Fruit fly (Drosophila melanogaster) whole organism, adult: ENCODE data around the gene CG32512.

ENCODE experiments used
- CG11617 ChIP-seq: fragments of 200-800 bp; sonication (Bioruptor generic); optimal IDR thresholded peaks from 2 replicates; lab custom pipeline; 2017; ENCODE audit warnings: mild to moderate bottlenecking, missing biosample characterization, missing genetic modification reagents, missing genetic modification characterization
- CG12768 ChIP-seq: fragments of 200-800 bp; sonication (Bioruptor generic); optimal IDR thresholded peaks from 2 replicates; lab custom pipeline; 2017; ENCODE audit warnings: missing biosample characterization, missing genetic modification characterization, mild to moderate bottlenecking, moderate library complexity, missing genetic modification reagents
- CG14711 ChIP-seq: fragments of 200-800 bp; sonication (Bioruptor generic); optimal IDR thresholded peaks from 2 replicates; lab custom pipeline; 2018; ENCODE audit warnings: missing biosample characterization, mild to moderate bottlenecking, missing genetic modification characterization, moderate library complexity
- CG1620 ChIP-seq: fragments of 200-800 bp; sonication (Bioruptor generic); optimal IDR thresholded peaks from 2 replicates; lab custom pipeline; 2016; ENCODE audit warnings: missing biosample characterization, missing genetic modification characterization
- CG33017 ChIP-seq: fragments of 200-800 bp; sonication (Bioruptor generic); optimal IDR thresholded peaks from 2 replicates; lab custom pipeline; 2018; ENCODE audit warnings: missing biosample characterization, mild to moderate bottlenecking, missing genetic modification characterization, moderate library complexity
- CG5204 ChIP-seq: fragments of 200-800 bp; sonication (Bioruptor generic); optimal IDR thresholded peaks from 2 replicates; lab custom pipeline; 2016; ENCODE audit warnings: missing biosample characterization, missing genetic modification characterization
- CG7045 ChIP-seq: fragments of 200-800 bp; sonication (Bioruptor generic); optimal IDR thresholded peaks from 2 replicates; lab custom pipeline; 2017; ENCODE audit warnings: missing biosample characterization, mild to moderate bottlenecking, missing genetic modification characterization
- CG7101 ChIP-seq: fragments of 200-800 bp; sonication (Bioruptor generic); optimal IDR thresholded peaks from 2 replicates; lab custom pipeline; 2018; ENCODE audit warnings: missing biosample characterization, mild to moderate bottlenecking, missing genetic modification characterization, moderate library complexity
- Clk ChIP-seq: fragments of 200-800 bp; sonication (Bioruptor generic); optimal IDR thresholded peaks from 2 replicates; lab custom pipeline; 2017; ENCODE audit warnings: missing biosample characterization, missing genetic modification characterization
- Crg-1 ChIP-seq: fragments of 200-800 bp; sonication (Bioruptor generic); optimal IDR thresholded peaks from 2 replicates; lab custom pipeline; 2016; ENCODE audit warnings: missing biosample characterization, missing genetic modification characterization
- Hr96 ChIP-seq: fragments of 200-800 bp; sonication (Bioruptor generic); optimal IDR thresholded peaks from 2 replicates; lab custom pipeline; 2016; ENCODE audit warnings: missing biosample characterization, missing genetic modification characterization
- Mnt ChIP-seq: fragments of 200-800 bp; sonication (Bioruptor generic); optimal IDR thresholded peaks from 2 replicates; lab custom pipeline; 2016; ENCODE audit warnings: missing biosample characterization, mild to moderate bottlenecking, missing genetic modification characterization
- bab1 ChIP-seq: fragments of 200-800 bp; sonication (Bioruptor generic); optimal IDR thresholded peaks from 3 replicates; lab custom pipeline; 2019; ENCODE audit warnings: missing biosample characterization, mild to moderate bottlenecking, missing genetic modification characterization, moderate library complexity
- cic ChIP-seq: fragments of 200-800 bp; sonication (Bioruptor generic); optimal IDR thresholded peaks from 2 replicates; lab custom pipeline; 2017; ENCODE audit warnings: missing biosample characterization, mild to moderate bottlenecking, missing genetic modification characterization, moderate library complexity
- cnc ChIP-seq, 2 experiments: fragments of >200 bp; optimal IDR thresholded peaks; 2 replicates each; lab custom pipeline; 2017
- kay ChIP-seq: fragments of 200-800 bp; sonication (Bioruptor generic); peaks from one replicate; lab custom pipeline; 2016; ENCODE audit warnings: missing biosample characterization, missing genetic modification characterization, borderline replicate concordance
- ovo ChIP-seq: fragments of 200-800 bp; sonication (Bioruptor generic); optimal IDR thresholded peaks from 2 replicates; lab custom pipeline; 2016; ENCODE audit warnings: missing biosample characterization, missing genetic modification characterization
- pad ChIP-seq: fragments of 200-800 bp; sonication (Bioruptor generic); optimal IDR thresholded peaks from 3 replicates; lab custom pipeline; 2017; ENCODE audit warnings: missing biosample characterization, missing genetic modification characterization, mild to moderate bottlenecking, moderate library complexity, missing genetic modification reagents
- tj ChIP-seq: fragments of 200-800 bp; sonication (Bioruptor generic); optimal IDR thresholded peaks from 3 replicates; lab custom pipeline; 2017; ENCODE audit warnings: missing biosample characterization, mild to moderate bottlenecking, missing genetic modification characterization, moderate library complexity
- toe ChIP-seq: fragments of 200-800 bp; sonication (Bioruptor generic); optimal IDR thresholded peaks from 2 replicates; lab custom pipeline; 2016; ENCODE audit warnings: missing biosample characterization, missing genetic modification characterization

The CG32512 gene

DNA sequence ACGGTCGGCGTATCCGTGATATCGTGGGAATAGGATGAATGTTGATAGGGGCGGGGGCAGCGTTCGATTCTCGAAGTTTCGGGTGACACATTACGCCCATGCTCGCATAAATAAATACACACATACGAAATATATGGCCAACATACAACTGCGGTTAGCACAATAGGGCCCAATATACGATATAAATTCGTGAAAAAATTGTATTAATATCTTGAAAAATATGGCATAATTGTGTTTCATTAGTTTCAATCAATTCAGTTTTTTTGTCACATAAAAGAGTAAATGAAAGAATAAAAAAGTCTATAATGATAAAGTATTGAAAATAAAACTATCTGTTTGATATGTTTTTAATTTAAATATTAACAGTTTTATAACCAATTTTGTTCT is 31.4 kb downstream of the CG32512 start:
- TF ChIP-seq CG14711 (tag; lab: Kevin White, UChicago), result no peak
- no peak for TF ChIP-seq CG7101 (tag; lab: Kevin White, UChicago)
- TF ChIP-seq Hr96 (GFP tag; lab: Kevin White, UChicago), result no peak
- peak; percentile 33 for TF ChIP-seq tj (GFP tag; lab: Kevin White, UChicago)
- no peak for TF ChIP-seq pad (GFP tag; lab: Kevin White, UChicago)
- TF ChIP-seq CG12768 (GFP tag; lab: Kevin White, UChicago), result no peak
- no peak for TF ChIP-seq bab1

DNA sequence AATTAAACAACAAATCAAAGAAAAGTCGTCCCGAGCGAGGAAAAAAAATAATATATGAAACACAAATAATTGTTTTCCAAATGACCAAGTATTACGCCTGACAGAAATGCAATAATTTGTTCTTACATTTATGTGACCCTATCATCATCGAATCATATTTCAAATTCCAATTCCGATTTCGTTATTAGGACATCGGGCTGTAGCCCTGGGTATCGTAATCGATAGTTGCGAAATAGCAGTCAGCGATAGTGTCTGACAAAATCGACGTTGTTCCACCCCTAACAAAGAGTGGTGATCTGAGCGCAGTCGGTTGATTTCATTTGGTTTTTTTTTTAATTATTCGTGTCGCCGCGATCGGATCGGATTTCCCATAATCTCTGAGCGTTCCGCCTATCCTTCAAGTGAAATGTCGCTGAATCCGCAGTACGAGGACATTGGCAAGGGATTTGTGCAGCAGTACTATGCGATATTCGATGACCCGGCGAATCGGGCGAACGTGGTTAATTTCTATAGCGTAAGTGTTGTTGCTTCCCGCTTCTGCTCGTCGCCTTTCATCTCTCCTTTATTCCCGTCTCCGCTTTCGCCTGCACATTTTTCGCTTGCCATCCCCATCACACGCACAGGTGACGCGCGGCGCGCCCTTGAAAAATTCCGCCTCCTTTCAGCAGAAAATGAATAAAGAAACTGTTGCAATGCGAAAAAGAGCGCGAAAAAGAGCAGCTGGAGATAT is 32.0 kb downstream of the CG32512 start, which contains the start of gene Ntf-2:
TSS of gene Ntf-2 (plus strand) at position 262 of the 730 bp plus-strand sequence.
- TF ChIP-seq Crg-1 (GFP tag; lab: Kevin White, UChicago), result no peak
- TF ChIP-seq CG7101 (tag; lab: Kevin White, UChicago), result peak; percentile 34
- peak; percentile 43 for TF ChIP-seq Mnt (GFP tag; lab: Kevin White, UChicago)
- TF ChIP-seq toe, result peak; percentile 39
- peak; percentile 65 for TF ChIP-seq CG1620
- no peak for TF ChIP-seq Hr96 (GFP tag; lab: Kevin White, UChicago)
- TF ChIP-seq tj (GFP tag; lab: Kevin White, UChicago), result peak; percentile 71

DNA sequence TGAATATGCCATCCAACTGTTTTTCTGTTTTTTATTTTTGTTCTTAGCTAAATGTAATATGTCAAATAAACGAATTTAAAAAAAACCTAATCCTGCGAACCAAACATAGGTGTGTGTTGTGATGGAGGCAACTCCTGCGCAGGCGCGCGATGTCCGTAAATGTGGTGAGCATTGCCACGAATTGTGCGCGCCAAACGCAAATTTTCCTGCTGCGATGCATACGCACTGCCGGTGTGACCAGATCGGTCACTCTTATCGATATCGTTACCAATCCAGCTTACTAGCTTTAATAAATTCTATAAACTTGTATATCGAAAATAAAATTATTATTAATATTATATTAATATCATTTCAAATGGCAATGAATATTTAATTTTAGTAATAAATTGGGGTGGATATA is 32.7 kb downstream of the CG32512 start:
- TF ChIP-seq bab1, result no peak
- no peak for TF ChIP-seq CG1620
- TF ChIP-seq CG7101 (tag; lab: Kevin White, UChicago), result no peak
- no peak for TF ChIP-seq CG7045
- TF ChIP-seq cic (GFP tag; lab: Kevin White, UChicago), result no peak
- TF ChIP-seq Hr96 (GFP tag; lab: Kevin White, UChicago), result no peak
- no peak for TF ChIP-seq CG14711 (tag; lab: Kevin White, UChicago)
- no peak for TF ChIP-seq CG33017
- no peak for TF ChIP-seq kay (GFP tag; lab: Kevin White, UChicago)
- no peak for TF ChIP-seq Crg-1 (GFP tag; lab: Kevin White, UChicago)
- TF ChIP-seq tj (GFP tag; lab: Kevin White, UChicago), result no peak
- TF ChIP-seq CG11617 (GFP tag; lab: Kevin White, UChicago), result no peak
- TF ChIP-seq toe, result no peak
- no peak for TF ChIP-seq ovo (GFP tag; lab: Kevin White, UChicago)
- TF ChIP-seq cnc (optimal IDR thresholded peaks at IDR 0.05; lab: Kevin White, UChicago), result no peak
- no peak for TF ChIP-seq CG12768 (GFP tag; lab: Kevin White, UChicago)
- no peak for TF ChIP-seq Mnt (GFP tag; lab: Kevin White, UChicago)
- no peak for TF ChIP-seq Clk

DNA sequence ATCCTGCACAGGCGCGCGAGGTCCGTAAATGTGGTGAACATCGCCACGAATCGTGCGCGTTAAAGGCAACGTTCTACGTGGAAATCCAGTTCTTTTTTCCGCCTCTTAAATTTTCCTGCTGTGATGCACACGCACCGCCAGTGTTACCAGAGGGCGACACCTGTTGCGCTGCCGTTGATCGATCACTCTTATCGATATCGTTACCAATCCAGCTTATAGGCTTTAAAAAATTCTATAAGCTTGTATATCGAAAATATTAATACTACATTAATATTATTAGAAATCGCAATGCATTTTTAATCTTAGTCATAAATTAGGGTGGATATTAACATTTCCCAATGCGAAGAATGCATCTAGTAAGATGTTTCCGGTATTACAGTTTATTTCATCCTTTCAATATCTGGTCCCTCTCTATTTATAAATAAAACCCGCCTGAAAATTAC is 35.5 kb downstream of the CG32512 start, which contains the start of gene CG1529:
TSS of gene CG1529 (minus strand) at position 132 of the 443 bp plus-strand sequence.
- TF ChIP-seq CG11617 (GFP tag; lab: Kevin White, UChicago) (no peak), Mnt (GFP tag; lab: Kevin White, UChicago) (peak; percentile 7), bab1 (peak; percentile 16), CG14711 (tag; lab: Kevin White, UChicago) (no peak), CG7101 (tag; lab: Kevin White, UChicago) (peak; percentile 17), CG7045 (no peak), kay (GFP tag; lab: Kevin White, UChicago) (no peak)

DNA sequence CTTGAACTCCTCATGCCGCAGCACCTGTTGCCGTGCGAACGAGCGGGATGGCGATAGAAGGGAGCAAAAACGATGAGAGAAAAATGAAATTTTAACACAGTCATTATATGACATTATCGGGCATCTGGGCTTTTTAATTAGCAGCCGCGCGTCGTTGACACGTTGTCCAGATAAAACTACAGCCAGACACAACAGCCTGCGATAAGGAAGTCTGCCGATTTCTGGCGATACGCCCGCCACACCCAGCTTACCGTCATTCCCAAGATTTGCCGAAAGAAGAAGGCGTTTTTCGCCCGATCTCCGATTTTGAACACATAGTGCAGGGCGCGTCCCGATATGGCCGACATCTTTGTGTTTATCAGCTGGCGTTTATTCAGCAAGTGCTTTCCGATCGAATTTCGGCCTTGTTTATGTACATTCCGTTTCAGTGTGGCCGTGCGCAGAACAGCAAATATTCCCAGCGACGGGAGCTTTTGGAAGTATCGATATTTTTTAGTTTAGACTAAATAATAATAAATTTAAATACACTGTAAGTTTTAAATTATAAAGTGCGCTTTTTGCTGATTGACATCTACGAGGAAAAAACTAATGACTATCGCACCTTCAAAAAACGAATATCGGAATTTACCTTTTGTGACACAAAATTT is 39.3 kb downstream of the CG32512 start, which contains the start of gene CG1532:
TSS of gene CG1532 (minus strand) at position 433 of the 647 bp plus-strand sequence.
- TF ChIP-seq CG14711 (tag; lab: Kevin White, UChicago) (peak; percentile 2), CG1620 (peak; percentile 17), tj (GFP tag; lab: Kevin White, UChicago) (no peak), ovo (GFP tag; lab: Kevin White, UChicago) (peak; percentile 3), CG7045 (no peak), Crg-1 (GFP tag; lab: Kevin White, UChicago) (no peak), Clk (no peak), bab1 (peak; percentile 49), CG12768 (GFP tag; lab: Kevin White, UChicago) (no peak), Hr96 (GFP tag; lab: Kevin White, UChicago) (peak; percentile 50), cnc (optimal IDR thresholded peaks at IDR 0.05; lab: Kevin White, UChicago) (no peak), Mnt (GFP tag; lab: Kevin White, UChicago) (peak; percentile 57), kay (GFP tag; lab: Kevin White, UChicago) (peak; percentile 77), CG5204 (GFP tag; lab: Kevin White, UChicago) (peak; percentile 9), toe (no peak), pad (GFP tag; lab: Kevin White, UChicago) (no peak), cic (GFP tag; lab: Kevin White, UChicago) (no peak), CG33017 (no peak), CG7101 (tag; lab: Kevin White, UChicago) (peak; percentile 13), CG11617 (GFP tag; lab: Kevin White, UChicago) (no peak)

DNA sequence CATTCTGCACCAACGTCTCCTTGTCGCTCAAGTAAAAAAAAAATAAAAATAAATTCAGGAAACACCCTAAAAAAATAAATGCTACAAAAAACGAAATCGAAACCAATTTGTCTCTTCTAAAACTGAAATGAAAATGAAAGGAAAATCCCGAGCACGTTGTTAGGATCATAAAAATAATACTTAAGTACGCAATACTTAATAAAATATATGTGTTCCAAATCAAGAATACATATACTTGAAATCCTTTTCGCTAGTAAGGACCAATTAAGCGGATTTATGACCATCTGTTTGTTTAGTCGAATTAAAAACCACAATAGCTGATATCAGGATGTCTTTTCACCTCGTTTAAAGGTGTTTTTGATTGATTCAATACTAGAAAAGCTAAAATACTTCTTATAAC is 41.6 kb downstream of the CG32512 start, which contains the start of gene r-cup:
TSS of gene r-cup (minus strand) at position 101 of the 400 bp plus-strand sequence.
- TF ChIP-seq Crg-1 (GFP tag; lab: Kevin White, UChicago), result no peak
